Worm (Caenorhabditis elegans) whole organism, L4 larva: ENCODE measurements around the gene T03E6.8.

ENCODE experiments used
- egl-43 ChIP-seq: fragments of 200-800 bp; sonication (Bioruptor generic); IDR thresholded peaks from 2 replicates; pipeline ENCODE4 v1.3.6; 2022; ENCODE audit warnings: missing genetic modification reagents, missing genetic modification characterization, missing compliant biosample characterization
- gei-8 ChIP-seq: fragments of 200-800 bp; sonication (Bioruptor generic); optimal IDR thresholded peaks from 2 replicates; lab custom pipeline; 2018; ENCODE audit warnings: mild to moderate bottlenecking, missing genetic modification characterization, missing compliant biosample characterization
- madf-5 ChIP-seq, 2 experiments: fragments of 200-800 bp; sonication (Bioruptor generic); IDR thresholded peaks; 2 replicates each; pipeline ENCODE4 v1.3.6; 2022; ENCODE audit warnings: missing compliant biosample characterization in 2 of 2, missing genetic modification characterization in 2 of 2
- mxl-3 ChIP-seq: fragments of 200-800 bp; sonication (Bioruptor generic); optimal IDR thresholded peaks from 2 replicates; lab custom pipeline; 2018; ENCODE audit warnings: mild to moderate bottlenecking, missing genetic modification characterization, missing compliant biosample characterization
- nhr-10 ChIP-seq: fragments of 150-350 bp; optimal IDR thresholded peaks from 2 replicates; lab custom pipeline; 2014; ENCODE audit warnings: missing biosample characterization, missing genetic modification characterization
- nhr-25 ChIP-seq: sonication (generic microtip); optimal IDR thresholded peaks from 2 replicates; lab custom pipeline; 2017; ENCODE audit warnings: missing genetic modification characterization, mild to moderate bottlenecking, missing compliant biosample characterization, antibody characterized with exemption, moderate library complexity, borderline replicate concordance; ENCODE audit not compliant: insufficient read depth

DNA sequence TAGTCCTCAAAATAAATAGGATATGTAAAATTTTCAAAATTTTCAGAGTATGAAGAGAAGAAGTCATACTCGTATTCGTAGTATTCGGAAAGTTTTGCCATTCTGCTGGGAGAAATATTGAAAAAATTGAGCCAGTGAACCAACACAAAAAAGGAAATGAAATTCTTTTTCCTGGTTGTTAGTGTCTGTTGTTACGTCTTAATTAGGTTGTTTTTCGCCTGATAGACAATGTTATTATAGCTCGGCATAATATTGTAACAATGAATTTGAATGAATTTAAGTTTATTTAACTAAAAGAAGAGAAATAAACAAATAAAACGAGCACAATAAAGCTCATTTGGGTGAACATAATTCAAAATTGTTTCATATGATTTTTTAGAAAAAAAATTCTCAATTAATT lies 14.6 kb downstream of the T03E6.8 start, which contains the start of gene srw-73:
- TF ChIP-seq mxl-3 (GFP tag; lab: Kevin White, UChicago): no peak
- TF ChIP-seq madf-5 (GFP tag; IDR thresholded peaks at IDR 0.05; lab: Robert Waterston, UW): no peak
- no peak for TF ChIP-seq gei-8
- TF ChIP-seq nhr-25 (tag; lab: Kevin White, UChicago): no peak
- TF ChIP-seq egl-43 (GFP tag; lab: Robert Waterston, UW): no peak
- no peak for TF ChIP-seq nhr-10 (tag; lab: Kevin White, UChicago)
